Fruit fly (Drosophila melanogaster) whole organism, prepupa: ENCODE results near the gene Syx5.

Experiments
- CG11294 ChIP-seq: fragments of 200-800 bp; sonication (Bioruptor generic); IDR thresholded peaks from 2 replicates; pipeline ENCODE4 v1.3.6; 2022; ENCODE audit warnings: missing biosample characterization, missing genetic modification characterization
- CG16779 ChIP-seq: fragments of 200-800 bp; sonication (Bioruptor generic); optimal IDR thresholded peaks from 3 replicates; lab custom pipeline; 2017; ENCODE audit warnings: missing biosample characterization, mild to moderate bottlenecking, missing genetic modification characterization
- CG32006 ChIP-seq: fragments of 200-800 bp; sonication (Bioruptor generic); optimal IDR thresholded peaks from 3 replicates; lab custom pipeline; 2017; ENCODE audit warnings: missing biosample characterization, mild to moderate bottlenecking, missing genetic modification characterization
- CG3919 ChIP-seq: fragments of 200-800 bp; sonication (Bioruptor generic); optimal IDR thresholded peaks from 3 replicates; lab custom pipeline; 2016; ENCODE audit warnings: missing biosample characterization, missing genetic modification characterization
- CG6808 ChIP-seq: fragments of 200-800 bp; sonication (Bioruptor generic); optimal IDR thresholded peaks from 3 replicates; lab custom pipeline; 2017; ENCODE audit warnings: missing biosample characterization, missing genetic modification characterization, mild to moderate bottlenecking, moderate library complexity, missing genetic modification reagents
- CG9139 ChIP-seq: fragments of 200-800 bp; sonication (Bioruptor generic); optimal IDR thresholded peaks from 3 replicates; lab custom pipeline; 2017; ENCODE audit warnings: missing biosample characterization, mild to moderate bottlenecking, missing genetic modification characterization
- Gug ChIP-seq: fragments of 200-800 bp; sonication (Bioruptor generic); IDR thresholded peaks from 2 replicates; pipeline ENCODE4 v1.3.6; 2022; ENCODE audit warnings: missing biosample characterization, missing genetic modification characterization
- Lpt ChIP-seq: fragments of 200-800 bp; sonication (Bioruptor generic); optimal IDR thresholded peaks from 3 replicates; lab custom pipeline; 2016; ENCODE audit warnings: missing biosample characterization, missing genetic modification characterization
- acj6 ChIP-seq: fragments of 200-800 bp; sonication (Bioruptor generic); optimal IDR thresholded peaks from 3 replicates; lab custom pipeline; 2016; ENCODE audit warnings: missing biosample characterization, missing genetic modification characterization
- net ChIP-seq: fragments of 200-800 bp; sonication (Bioruptor generic); optimal IDR thresholded peaks from 3 replicates; lab custom pipeline; 2016; ENCODE audit warnings: missing biosample characterization, missing genetic modification characterization
- pdm3 ChIP-seq: fragments of 200-800 bp; sonication (Bioruptor generic); optimal IDR thresholded peaks from 3 replicates; lab custom pipeline; 2016; ENCODE audit warnings: missing biosample characterization, missing genetic modification characterization
- svp ChIP-seq: fragments of 200-800 bp; sonication (Bioruptor generic); peaks from one replicate; lab custom pipeline; 2016; ENCODE audit warnings: missing biosample characterization, missing genetic modification characterization

- TF ChIP-seq CG16779 (tag; lab: Kevin White, UChicago) (peak; percentile 50), acj6 (peak; percentile 88), CG3919 (GFP tag; lab: Kevin White, UChicago) (peak; percentile 88), CG11294 (GFP tag; lab: Robert Waterston, UW) (no peak), pdm3 (GFP tag; lab: Kevin White, UChicago) (peak; percentile 93), CG6808 (GFP tag; lab: Kevin White, UChicago) (peak; percentile 69), CG9139 (GFP tag; lab: Kevin White, UChicago) (peak; percentile 31), svp (GFP tag; lab: Kevin White, UChicago) (peak; percentile 95), Lpt (GFP tag; lab: Kevin White, UChicago) (peak; percentile 74), CG32006 (peak; percentile 83), net (GFP tag; lab: Kevin White, UChicago) (peak; percentile 86), Gug (GFP tag; lab: Robert Waterston, UW) (no peak)
Observed at dm6 chr2L:16285692-16286359, 21.3 kb upstream of the Syx5 start.
